Fruit fly (Drosophila melanogaster) whole organism, embryonic: ENCODE data around the gene CG44001.

Source experiments
- CG4617 ChIP-seq: fragments of 200-800 bp; sonication (Bioruptor generic); optimal IDR thresholded peaks from 3 replicates; lab custom pipeline; 2016; ENCODE audit warnings: missing biosample characterization, missing genetic modification characterization, borderline replicate concordance
- CG6654 ChIP-seq: fragments of 200-800 bp; sonication (Bioruptor generic); optimal IDR thresholded peaks from 2 replicates; lab custom pipeline; 2017; ENCODE audit warnings: missing biosample characterization, mild to moderate bottlenecking, missing genetic modification characterization
- CG8388 ChIP-seq: fragments of 200-800 bp; sonication (Bioruptor generic); optimal IDR thresholded peaks from 2 replicates; lab custom pipeline; 2019; ENCODE audit warnings: missing biosample characterization, mild to moderate bottlenecking, missing genetic modification characterization, moderate library complexity
- CG8478 ChIP-seq: fragments of >200 bp; optimal IDR thresholded peaks from 2 replicates; lab custom pipeline; 2018
- ap ChIP-seq: fragments of 200-800 bp; sonication (Bioruptor generic); IDR thresholded peaks from 2 replicates; pipeline ENCODE4 v1.3.6; 2022; ENCODE audit warnings: missing biosample characterization, missing genetic modification characterization
- fd3F ChIP-seq: fragments of 200-800 bp; sonication (Bioruptor generic); optimal IDR thresholded peaks from 2 replicates; lab custom pipeline; 2018; ENCODE audit warnings: missing biosample characterization, mild to moderate bottlenecking, missing genetic modification characterization, moderate library complexity
- repo ChIP-seq: fragments of 200-800 bp; sonication (Bioruptor generic); optimal IDR thresholded peaks from 2 replicates; lab custom pipeline; 2016; ENCODE audit warnings: missing biosample characterization, missing genetic modification characterization

DNA sequence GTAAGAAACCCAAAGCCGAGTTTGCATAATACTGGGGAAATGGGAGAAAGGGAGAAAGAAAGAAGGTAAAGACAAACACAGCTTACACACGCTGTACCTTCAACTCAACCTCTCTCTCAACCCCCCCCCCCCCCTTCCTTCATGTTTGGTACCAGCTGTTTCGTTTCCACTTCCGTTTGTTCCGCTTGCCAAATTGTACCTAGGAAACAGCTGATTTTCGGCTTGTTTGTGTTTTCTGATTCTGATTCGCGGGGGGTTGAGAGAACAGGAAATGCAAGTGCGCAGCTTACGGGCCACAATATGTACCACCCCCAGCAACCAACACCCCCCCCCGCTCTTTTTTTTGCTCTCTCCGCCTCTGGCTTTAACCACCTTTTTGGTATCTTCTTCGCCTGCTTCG lies 20.9 kb downstream of the CG44001 start:
- TF ChIP-seq CG6654 (GFP tag; lab: Kevin White, UChicago) = no peak
- TF ChIP-seq CG8388 (GFP tag; lab: Kevin White, UChicago) = no peak
- TF ChIP-seq CG8478 (lab: Kevin White, UChicago) = no peak
- no peak for TF ChIP-seq ap
- no peak for TF ChIP-seq fd3F
- TF ChIP-seq repo = no peak
- TF ChIP-seq CG4617 (GFP tag; lab: Kevin White, UChicago) = no peak
